Worm (Caenorhabditis elegans) whole organism, young adult: ENCODE results near the gene nhr-40.

Experiments
- B0261.1 ChIP-seq: sonication (generic microtip); optimal IDR thresholded peaks from 2 replicates; lab custom pipeline; 2016; ENCODE audit warnings: mild to moderate bottlenecking, missing genetic modification characterization, moderate library complexity, missing compliant biosample characterization
- B0336.3 ChIP-seq: fragments of 200-800 bp; sonication (Bioruptor generic); IDR thresholded peaks from 2 replicates; pipeline ENCODE4 v1.3.6; 2022; ENCODE audit warnings: missing genetic modification characterization, missing compliant biosample characterization
- C17E4.6 ChIP-seq: fragments of 200-800 bp; sonication (Bioruptor generic); IDR thresholded peaks from 2 replicates; pipeline ENCODE4 v1.3.6; 2022; ENCODE audit warnings: missing genetic modification reagents, missing genetic modification characterization, missing compliant biosample characterization
- F37B4.10 ChIP-seq: fragments of 200-800 bp; sonication (Bioruptor generic); IDR thresholded peaks from 2 replicates; pipeline ENCODE4 v1.3.6; 2022; ENCODE audit warnings: missing genetic modification characterization, missing compliant biosample characterization
- F49E8.2 ChIP-seq: sonication (generic microtip); optimal IDR thresholded peaks from 3 replicates; lab custom pipeline; 2017; ENCODE audit warnings: missing genetic modification characterization, mild to moderate bottlenecking, missing compliant biosample characterization, antibody characterized with exemption, moderate library complexity; ENCODE audit not compliant: insufficient read depth
- F52B5.7 ChIP-seq: sonication (generic microtip); optimal IDR thresholded peaks from 2 replicates; lab custom pipeline; 2016; ENCODE audit warnings: mild to moderate bottlenecking, missing genetic modification characterization, missing compliant biosample characterization
- K11D2.4 ChIP-seq: fragments of 200-800 bp; sonication (Bioruptor generic); IDR thresholded peaks from 2 replicates; pipeline ENCODE4 v1.3.6; 2022; ENCODE audit warnings: missing genetic modification reagents, missing genetic modification characterization, missing compliant biosample characterization
- K12H6.12 ChIP-seq: fragments of 200-800 bp; sonication (Bioruptor generic); optimal IDR thresholded peaks from 2 replicates; lab custom pipeline; 2018; ENCODE audit warnings: mild to moderate bottlenecking, missing genetic modification characterization, missing compliant biosample characterization
- T26A5.8 ChIP-seq: sonication (generic microtip); optimal IDR thresholded peaks from 2 replicates; lab custom pipeline; 2016; ENCODE audit warnings: missing genetic modification characterization, missing compliant biosample characterization
- Y53G8AR.9 ChIP-seq: fragments of 200-800 bp; sonication (Bioruptor generic); conservative IDR thresholded peaks from 2 replicates; pipeline ENCODE4 v1.3.6; 2022; ENCODE audit warnings: missing genetic modification reagents, missing genetic modification characterization, missing compliant biosample characterization
- Y56A3A.18 ChIP-seq: fragments of 200-800 bp; sonication (Bioruptor generic); IDR thresholded peaks from 2 replicates; pipeline ENCODE4 v1.3.6; 2022; ENCODE audit warnings: missing genetic modification reagents, missing genetic modification characterization, missing compliant biosample characterization
- Y67H2A.10 ChIP-seq: fragments of 200-800 bp; sonication (Bioruptor generic); conservative IDR thresholded peaks from 2 replicates; pipeline ENCODE4 v1.3.6; 2022; ENCODE audit warnings: missing genetic modification reagents, missing genetic modification characterization, missing compliant biosample characterization
- Y79H2A.3 ChIP-seq: fragments of 200-800 bp; sonication (Bioruptor generic); conservative IDR thresholded peaks from 2 replicates; pipeline ENCODE4 v1.3.6; 2022; ENCODE audit warnings: missing genetic modification reagents, missing genetic modification characterization, missing compliant biosample characterization
- attf-3 ChIP-seq: fragments of 200-800 bp; sonication (Bioruptor generic); conservative IDR thresholded peaks from 2 replicates; pipeline ENCODE4 v1.3.6; 2022; ENCODE audit warnings: missing genetic modification reagents, missing genetic modification characterization, missing compliant biosample characterization
- attf-5 ChIP-seq: fragments of 200-800 bp; sonication (Bioruptor generic); optimal IDR thresholded peaks from 2 replicates; lab custom pipeline; 2018; ENCODE audit warnings: mild to moderate bottlenecking, missing genetic modification characterization, missing compliant biosample characterization
- cebp-1 ChIP-seq, 2 experiments: fragments of 200-800 bp in 1 of 2; sonication (Bioruptor generic) in 1 of 2; sonication (generic microtip) in 1 of 2; IDR thresholded peaks in 1 of 2; optimal IDR thresholded peaks in 1 of 2; 2 replicates each; pipeline versions ENCODE4 v1.3.6 to Lab custom; 2017 to 2022; ENCODE audit warnings: missing compliant biosample characterization in 2 of 2, missing genetic modification characterization in 2 of 2, mild to moderate bottlenecking in 1 of 2, missing genetic modification reagents in 1 of 2, moderate library complexity in 1 of 2
- cebp-2 ChIP-seq: fragments of 200-800 bp; sonication (Bioruptor generic); IDR thresholded peaks from 2 replicates; pipeline ENCODE4 v1.3.6; 2022; ENCODE audit warnings: missing genetic modification characterization, missing compliant biosample characterization
- ceh-100 ChIP-seq: fragments of 200-800 bp; sonication (Bioruptor generic); IDR thresholded peaks from 2 replicates; pipeline ENCODE4 v1.3.6; 2022; ENCODE audit warnings: missing genetic modification reagents, missing genetic modification characterization, missing compliant biosample characterization
- ceh-27 ChIP-seq: fragments of 200-800 bp; sonication (Bioruptor generic); optimal IDR thresholded peaks from 2 replicates; lab custom pipeline; 2018; ENCODE audit warnings: mild to moderate bottlenecking, missing genetic modification characterization, moderate library complexity, missing compliant biosample characterization
- ceh-79 ChIP-seq: sonication (generic microtip); optimal IDR thresholded peaks from 2 replicates; lab custom pipeline; 2017; ENCODE audit warnings: mild to moderate bottlenecking, missing genetic modification characterization, missing compliant biosample characterization
- ceh-91 ChIP-seq: fragments of 200-800 bp; sonication (Bioruptor generic); IDR thresholded peaks from 2 replicates; pipeline ENCODE4 v1.3.6; 2022; ENCODE audit warnings: missing genetic modification reagents, missing genetic modification characterization, missing compliant biosample characterization
- chd-7 ChIP-seq: sonication (generic microtip); optimal IDR thresholded peaks from 2 replicates; lab custom pipeline; 2016; ENCODE audit warnings: mild to moderate bottlenecking, missing genetic modification characterization, moderate library complexity, missing compliant biosample characterization
- dox-1 ChIP-seq: fragments of 200-800 bp; sonication (Bioruptor generic); IDR thresholded peaks from 2 replicates; pipeline ENCODE4 v1.3.6; 2022; ENCODE audit warnings: missing genetic modification reagents, missing genetic modification characterization, missing compliant biosample characterization
- egrh-3 ChIP-seq: fragments of 200-800 bp; sonication (Bioruptor generic); IDR thresholded peaks from 2 replicates; pipeline ENCODE4 v1.3.6; 2022; ENCODE audit warnings: missing genetic modification reagents, missing genetic modification characterization, missing compliant biosample characterization
- gei-17 ChIP-seq: fragments of 200-800 bp; sonication (Bioruptor generic); optimal IDR thresholded peaks from 2 replicates; lab custom pipeline; 2018; ENCODE audit warnings: mild to moderate bottlenecking, missing genetic modification characterization, missing compliant biosample characterization
- let-526 ChIP-seq: fragments of 200-800 bp; sonication (Bioruptor generic); IDR thresholded peaks from 2 replicates; pipeline ENCODE4 v1.3.6; 2022; ENCODE audit warnings: missing genetic modification reagents, missing genetic modification characterization, missing compliant biosample characterization
- lin-26 ChIP-seq: fragments of 200-800 bp; sonication (Bioruptor generic); IDR thresholded peaks from 2 replicates; pipeline ENCODE4 v1.3.6; 2022; ENCODE audit warnings: missing genetic modification reagents, missing genetic modification characterization, missing compliant biosample characterization
- lin-35 ChIP-seq, 3 experiments: fragments of 150-350 bp in 2 of 3; sonication (generic microtip) in 1 of 3; optimal IDR thresholded peaks; 2 replicates each; lab custom pipeline; 2014 to 2018; ENCODE audit warnings: missing biosample characterization in 3 of 3, missing genetic modification characterization in 3 of 3, missing genetic modification reagents in 3 of 3
- lin-40 ChIP-seq: sonication (generic microtip); optimal IDR thresholded peaks from 2 replicates; lab custom pipeline; 2016; ENCODE audit warnings: missing genetic modification characterization, mild to moderate bottlenecking, missing compliant biosample characterization, missing genotype, missing genetic modification reagents
- lsy-27 ChIP-seq: sonication (generic microtip); optimal IDR thresholded peaks from 2 replicates; lab custom pipeline; 2017; ENCODE audit warnings: missing genetic modification characterization, mild to moderate bottlenecking, missing compliant biosample characterization, antibody characterized with exemption, missing genotype, borderline replicate concordance; ENCODE audit not compliant: insufficient read depth
- madf-10 ChIP-seq: sonication (generic microtip); optimal IDR thresholded peaks from 2 replicates; lab custom pipeline; 2016; ENCODE audit warnings: mild to moderate bottlenecking, missing genetic modification characterization, missing compliant biosample characterization
- madf-3 ChIP-seq: fragments of 200-800 bp; sonication (Bioruptor generic); IDR thresholded peaks from 2 replicates; pipeline ENCODE4 v1.3.6; 2022; ENCODE audit warnings: missing genetic modification reagents, missing genetic modification characterization, missing compliant biosample characterization
- mcd-1 ChIP-seq: fragments of 200-800 bp; sonication (Bioruptor generic); IDR thresholded peaks from 2 replicates; pipeline ENCODE4 v1.3.6; 2022; ENCODE audit warnings: missing genetic modification reagents, missing genetic modification characterization, missing compliant biosample characterization
- mxl-1 ChIP-seq: sonication (generic microtip); optimal IDR thresholded peaks from 2 replicates; lab custom pipeline; 2016; ENCODE audit warnings: missing genetic modification characterization, missing compliant biosample characterization
- nfyb-1 ChIP-seq: fragments of 200-800 bp; sonication (Bioruptor generic); IDR thresholded peaks from 2 replicates; pipeline ENCODE4 v1.3.6; 2022; ENCODE audit warnings: missing genetic modification reagents, missing genetic modification characterization, missing compliant biosample characterization
- nhr-80 ChIP-seq: sonication (generic microtip); optimal IDR thresholded peaks from 2 replicates; lab custom pipeline; 2016; ENCODE audit warnings: missing genetic modification characterization, missing compliant biosample characterization
- rpc-1 ChIP-seq, 2 experiments: fragments of 150-350 bp in 1 of 2; sonication (generic microtip) in 1 of 2; optimal IDR thresholded peaks; 2 replicates each; lab custom pipeline; 2014 to 2018; ENCODE audit warnings: missing biosample characterization in 1 of 2, missing genetic modification characterization in 1 of 2, missing genetic modification reagents in 1 of 2, missing genotype in 1 of 2
- snpc-4 ChIP-seq, 5 experiments: fragments of 150-350 bp in 1 of 5; sonication (generic microtip) in 4 of 5; optimal IDR thresholded peaks; 2 replicates each; lab custom pipeline; 2014 to 2018; ENCODE audit warnings: missing genetic modification characterization in 5 of 5, missing biosample characterization in 3 of 5, antibody characterized with exemption in 2 of 5, mild to moderate bottlenecking in 2 of 5, missing compliant biosample characterization in 2 of 5, missing genotype in 2 of 5, moderate library complexity in 2 of 5, missing genetic modification reagents in 1 of 5
- somi-1 ChIP-seq: fragments of 200-800 bp; sonication (Bioruptor generic); optimal IDR thresholded peaks from 2 replicates; lab custom pipeline; 2018; ENCODE audit warnings: mild to moderate bottlenecking, missing genetic modification characterization, missing compliant biosample characterization
- unc-62 ChIP-seq: fragments of 150-350 bp; optimal IDR thresholded peaks from 2 replicates; lab custom pipeline; 2014; ENCODE audit warnings: missing biosample characterization, missing genetic modification reagents, missing genetic modification characterization
- zfh-2 ChIP-seq: fragments of 200-800 bp; sonication (Bioruptor generic); conservative IDR thresholded peaks from 2 replicates; pipeline ENCODE4 v1.3.6; 2022; ENCODE audit warnings: missing genetic modification reagents, missing genetic modification characterization, missing compliant biosample characterization
- ztf-26 ChIP-seq: sonication (generic microtip); optimal IDR thresholded peaks from 2 replicates; lab custom pipeline; 2017; ENCODE audit warnings: missing genetic modification characterization, missing compliant biosample characterization

nhr-40 gene

DNA sequence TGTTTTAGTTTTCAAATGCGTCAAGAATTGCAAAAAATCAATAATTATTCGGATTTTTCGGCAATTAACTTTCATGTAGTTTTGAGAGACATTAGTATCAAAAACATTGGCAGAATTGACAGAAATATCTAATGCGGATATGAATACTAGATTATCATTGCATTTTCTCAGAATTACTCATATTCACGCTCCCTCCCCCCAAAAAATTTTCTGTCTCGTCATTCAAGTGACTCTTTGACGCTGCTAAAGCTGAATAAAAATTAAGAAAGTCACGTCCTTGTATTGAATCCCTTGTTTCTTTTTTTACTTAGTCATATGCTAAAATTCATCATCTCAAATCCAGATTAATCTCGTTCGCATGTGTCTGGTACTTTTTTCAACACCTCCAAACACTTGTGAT is 2.8 kb downstream of the nhr-40 start:
- TF ChIP-seq lsy-27 (tag; lab: Kevin White, UChicago) (no peak), rpc-1 (optimal IDR thresholded peaks at IDR 0.05; lab: Kevin White, UChicago) (no peak), rpc-1 (tag; optimal IDR thresholded peaks at IDR 0.05; lab: Kevin White, UChicago) (no peak), T26A5.8 (tag; lab: Kevin White, UChicago) (no peak), C17E4.6 (no peak), cebp-2 (GFP tag; lab: Robert Waterston, UW) (no peak), ztf-26 (tag; lab: Kevin White, UChicago) (no peak), Y56A3A.18 (GFP tag; lab: Robert Waterston, UW) (no peak), madf-3 (no peak), ceh-79 (tag; lab: Kevin White, UChicago) (no peak)

DNA sequence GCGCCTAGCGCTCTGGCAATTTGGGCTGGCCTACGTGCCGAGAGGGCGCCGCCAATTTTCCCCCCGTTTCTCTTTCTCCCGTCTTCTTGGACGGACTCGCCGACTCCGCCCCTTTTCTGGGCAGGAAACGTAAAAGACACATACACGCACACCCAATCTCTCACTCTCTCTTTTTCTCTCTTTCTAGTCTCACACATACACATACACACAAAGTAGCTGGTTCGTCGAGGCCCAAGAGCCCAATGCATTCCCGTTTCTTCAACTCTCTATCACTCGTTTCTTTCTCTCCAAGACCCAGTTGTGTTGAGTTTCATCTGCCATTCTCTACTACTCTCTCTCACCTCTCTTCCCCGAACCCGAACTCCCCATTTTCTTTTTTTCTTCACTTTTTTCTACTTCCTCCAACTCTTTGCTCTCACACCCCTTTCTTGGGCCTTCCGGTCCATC is 5.1 kb downstream of the nhr-40 start:
- TF ChIP-seq Y53G8AR.9 (GFP tag; lab: Robert Waterston, UW) (no peak), nfyb-1 (GFP tag; lab: Robert Waterston, UW) (peak; percentile 67; the same call in 1 of the 2 replicates), somi-1 (peak; percentile 57), Y67H2A.10 (GFP tag; lab: Robert Waterston, UW) (no peak), mcd-1 (peak; percentile 26; the same call in 1 of the 2 replicates), F52B5.7 (tag; lab: Kevin White, UChicago) (no peak), lin-40 (tag; lab: Kevin White, UChicago) (peak; percentile 58), gei-17 (peak; percentile 27), B0336.3 (GFP tag; lab: Robert Waterston, UW) (no peak), Y79H2A.3 (no peak), zfh-2 (GFP tag; lab: Robert Waterston, UW) (peak; percentile 95), egrh-3 (GFP tag; lab: Robert Waterston, UW) (peak; percentile 60), unc-62 (no peak), ceh-100 (no peak), ceh-27 (GFP tag; lab: Kevin White, UChicago) (peak; percentile 5), cebp-1 (GFP tag; IDR thresholded peaks at IDR 0.05; lab: Robert Waterston, UW) (no peak), cebp-1 (tag; optimal IDR thresholded peaks at IDR 0.05; lab: Kevin White, UChicago) (peak; percentile 58), madf-10 (tag; lab: Kevin White, UChicago) (peak; percentile 35), dox-1 (GFP tag; lab: Robert Waterston, UW) (no peak), F49E8.2 (tag; lab: Kevin White, UChicago) (no peak), lin-35 (GFP tag; optimal IDR thresholded peaks at IDR 0.05; lab: Kevin White, UChicago) (peak in 1 of 3 experiments; percentile 5), snpc-4 (GFP tag; optimal IDR thresholded peaks at IDR 0.05; lab: Kevin White, UChicago) (no peak), snpc-4 (tag; optimal IDR thresholded peaks at IDR 0.05; lab: Kevin White, UChicago) (peak in 1 of 4 experiments; percentile 25), attf-3 (GFP tag; lab: Robert Waterston, UW) (no peak), lin-26 (0 out of 2 replicates have a peak, but pooled peaks have one; percentile 36), attf-5 (GFP tag; lab: Kevin White, UChicago) (peak; percentile 36), K12H6.12 (tag; lab: Kevin White, UChicago) (peak; percentile 81), F37B4.10 (GFP tag; lab: Robert Waterston, UW) (0 out of 2 replicates have a peak, but pooled peaks have one; percentile 63), let-526 (GFP tag; lab: Robert Waterston, UW) (0 out of 2 replicates have a peak, but pooled peaks have one; percentile 5), C17E4.6 (no peak), nhr-80 (tag; lab: Kevin White, UChicago) (no peak), mxl-1 (tag; lab: Kevin White, UChicago) (no peak), chd-7 (tag; lab: Kevin White, UChicago) (peak; percentile 40), ceh-91 (GFP tag; lab: Robert Waterston, UW) (no peak), K11D2.4 (0 out of 2 replicates have a peak, but pooled peaks have one; percentile 12), B0261.1 (no peak)
- TF ChIP-seq, all 124 proteins: peak for 19
